Worm (Caenorhabditis elegans) whole organism, mixed stage, embryonic: ENCODE data around the gene col-131.

Experiments
- M03D4.4 ChIP-seq: sonication (generic microtip); optimal IDR thresholded peaks from 2 replicates; lab custom pipeline; 2017; ENCODE audit warnings: mild to moderate bottlenecking, missing genetic modification characterization, missing compliant biosample characterization
- bed-3 ChIP-seq: fragments of 200-800 bp; sonication (Bioruptor generic); optimal IDR thresholded peaks from 3 replicates; lab custom pipeline; 2018; ENCODE audit warnings: mild to moderate bottlenecking, missing genetic modification characterization, moderate library complexity, missing compliant biosample characterization
- blmp-1 ChIP-seq: fragments of 150-350 bp; optimal IDR thresholded peaks from 2 replicates; lab custom pipeline; 2014; ENCODE audit warnings: missing biosample characterization, missing genetic modification characterization
- ceh-39 ChIP-seq: fragments of 150-350 bp; optimal IDR thresholded peaks from 2 replicates; lab custom pipeline; 2014; ENCODE audit warnings: missing biosample characterization, missing genetic modification characterization
- ceh-43 ChIP-seq: fragments of 200-800 bp; sonication (Bioruptor generic); optimal IDR thresholded peaks from 2 replicates; lab custom pipeline; 2018; ENCODE audit warnings: mild to moderate bottlenecking, missing genetic modification characterization, moderate library complexity, missing compliant biosample characterization
- ceh-83 ChIP-seq: fragments of 200-800 bp; sonication (Bioruptor generic); optimal IDR thresholded peaks from 2 replicates; lab custom pipeline; 2018; ENCODE audit warnings: mild to moderate bottlenecking, missing genetic modification characterization, missing compliant biosample characterization
- ces-1 ChIP-seq: fragments of 150-350 bp; optimal IDR thresholded peaks from 2 replicates; lab custom pipeline; 2014; ENCODE audit warnings: missing biosample characterization, missing genetic modification reagents, missing genetic modification characterization
- cnd-1 ChIP-seq: fragments of 200-800 bp; sonication (Bioruptor generic); optimal IDR thresholded peaks from 2 replicates; lab custom pipeline; 2018; ENCODE audit warnings: mild to moderate bottlenecking, missing genetic modification characterization, missing compliant biosample characterization
- drap-1 ChIP-seq: fragments of 200-800 bp; sonication (Bioruptor generic); optimal IDR thresholded peaks from 3 replicates; lab custom pipeline; 2018; ENCODE audit warnings: mild to moderate bottlenecking, missing genetic modification characterization, missing compliant biosample characterization
- elt-1 ChIP-seq: sonication (generic microtip); optimal IDR thresholded peaks from 2 replicates; lab custom pipeline; 2017; ENCODE audit warnings: missing genetic modification characterization, mild to moderate bottlenecking, missing compliant biosample characterization, antibody characterized with exemption, moderate library complexity, borderline replicate concordance; ENCODE audit not compliant: insufficient read depth
- elt-3 ChIP-seq: fragments of 150-350 bp; optimal IDR thresholded peaks from 2 replicates; lab custom pipeline; 2014; ENCODE audit warnings: missing biosample characterization, missing genetic modification characterization
- flh-1 ChIP-seq: fragments of 200-800 bp; sonication (Bioruptor generic); optimal IDR thresholded peaks from 2 replicates; lab custom pipeline; 2018; ENCODE audit warnings: mild to moderate bottlenecking, missing genetic modification characterization, moderate library complexity, missing compliant biosample characterization
- ham-2 ChIP-seq: fragments of 200-800 bp; sonication (Bioruptor generic); optimal IDR thresholded peaks from 2 replicates; lab custom pipeline; 2018; ENCODE audit warnings: mild to moderate bottlenecking, missing genetic modification characterization, missing compliant biosample characterization
- hlh-1 ChIP-seq: fragments of 150-350 bp; optimal IDR thresholded peaks from 2 replicates; lab custom pipeline; 2014; ENCODE audit warnings: missing biosample characterization, missing genetic modification reagents, missing genetic modification characterization
- lin-13 ChIP-seq: fragments of 150-350 bp; optimal IDR thresholded peaks from 2 replicates; lab custom pipeline; 2014; ENCODE audit warnings: missing biosample characterization, missing genetic modification characterization
- lin-32 ChIP-seq: fragments of 200-800 bp; sonication (Bioruptor generic); optimal IDR thresholded peaks from 2 replicates; lab custom pipeline; 2018; ENCODE audit warnings: mild to moderate bottlenecking, missing genetic modification characterization, missing compliant biosample characterization
- lsy-2 ChIP-seq: fragments of 150-350 bp; optimal IDR thresholded peaks from 2 replicates; lab custom pipeline; 2014; ENCODE audit warnings: missing biosample characterization, missing genetic modification characterization
- mab-5 ChIP-seq: fragments of 150-350 bp; optimal IDR thresholded peaks from 2 replicates; lab custom pipeline; 2014; ENCODE audit warnings: missing biosample characterization, missing genetic modification characterization
- mep-1 ChIP-seq: fragments of 150-350 bp; optimal IDR thresholded peaks from 2 replicates; lab custom pipeline; 2017; ENCODE audit warnings: missing biosample characterization, missing genetic modification reagents, missing genetic modification characterization, inconsistent platforms
- mls-2 ChIP-seq: sonication (generic microtip); optimal IDR thresholded peaks from 2 replicates; lab custom pipeline; 2016; ENCODE audit warnings: mild to moderate bottlenecking, missing genetic modification characterization, moderate library complexity, missing compliant biosample characterization
- nhr-12 ChIP-seq: fragments of 150-350 bp; optimal IDR thresholded peaks from 2 replicates; lab custom pipeline; 2014; ENCODE audit warnings: missing biosample characterization, missing genetic modification characterization
- nhr-2 ChIP-seq: fragments of 150-350 bp; optimal IDR thresholded peaks from 2 replicates; lab custom pipeline; 2014; ENCODE audit warnings: missing biosample characterization, missing genetic modification characterization
- nhr-237 ChIP-seq: fragments of 150-350 bp; optimal IDR thresholded peaks from 2 replicates; lab custom pipeline; 2014; ENCODE audit warnings: missing biosample characterization, missing genetic modification characterization
- nhr-28 ChIP-seq: fragments of 150-350 bp; optimal IDR thresholded peaks from 2 replicates; lab custom pipeline; 2014; ENCODE audit warnings: missing biosample characterization, missing genetic modification characterization
- nhr-76 ChIP-seq: sonication (generic microtip); optimal IDR thresholded peaks from 2 replicates; lab custom pipeline; 2017; ENCODE audit warnings: missing biosample characterization, missing genetic modification characterization
- pha-4 ChIP-seq: fragments of 150-350 bp; optimal IDR thresholded peaks from 2 replicates; lab custom pipeline; 2018; ENCODE audit warnings: missing biosample characterization, missing genetic modification reagents, missing genetic modification characterization
- sem-2 ChIP-seq: fragments of 200-800 bp; sonication (Bioruptor generic); optimal IDR thresholded peaks from 2 replicates; lab custom pipeline; 2018; ENCODE audit warnings: mild to moderate bottlenecking, missing genetic modification characterization, missing compliant biosample characterization
- snpc-4 ChIP-seq: fragments of 150-350 bp; optimal IDR thresholded peaks from 2 replicates; lab custom pipeline; 2014; ENCODE audit warnings: missing biosample characterization, missing genetic modification characterization
- sptf-1 ChIP-seq: sonication (generic microtip); optimal IDR thresholded peaks from 2 replicates; lab custom pipeline; 2017; ENCODE audit warnings: mild to moderate bottlenecking, missing genetic modification characterization, moderate library complexity, missing compliant biosample characterization
- tbx-8 ChIP-seq: fragments of 200-800 bp; sonication (Bioruptor generic); optimal IDR thresholded peaks from 2 replicates; lab custom pipeline; 2018; ENCODE audit warnings: mild to moderate bottlenecking, missing genetic modification characterization, moderate library complexity, missing compliant biosample characterization
- unc-120 ChIP-seq: sonication (generic microtip); optimal IDR thresholded peaks from 2 replicates; lab custom pipeline; 2017; ENCODE audit warnings: missing genetic modification characterization, missing compliant biosample characterization; ENCODE audit not compliant: poor library complexity, severe bottlenecking
- unc-39 ChIP-seq: fragments of 150-350 bp; optimal IDR thresholded peaks from 2 replicates; lab custom pipeline; 2014; ENCODE audit warnings: missing biosample characterization, missing genetic modification characterization
- unc-62 ChIP-seq: fragments of 150-350 bp; optimal IDR thresholded peaks from 2 replicates; lab custom pipeline; 2014; ENCODE audit warnings: missing biosample characterization, missing genetic modification reagents, missing genetic modification characterization
- zip-8 ChIP-seq: fragments of 150-350 bp; optimal IDR thresholded peaks from 2 replicates; lab custom pipeline; 2014; ENCODE audit warnings: missing biosample characterization, missing genetic modification characterization
- ztf-11 ChIP-seq: fragments of 150-350 bp; optimal IDR thresholded peaks from 2 replicates; lab custom pipeline; 2014; ENCODE audit warnings: missing biosample characterization, missing genetic modification characterization

The col-131 gene

DNA sequence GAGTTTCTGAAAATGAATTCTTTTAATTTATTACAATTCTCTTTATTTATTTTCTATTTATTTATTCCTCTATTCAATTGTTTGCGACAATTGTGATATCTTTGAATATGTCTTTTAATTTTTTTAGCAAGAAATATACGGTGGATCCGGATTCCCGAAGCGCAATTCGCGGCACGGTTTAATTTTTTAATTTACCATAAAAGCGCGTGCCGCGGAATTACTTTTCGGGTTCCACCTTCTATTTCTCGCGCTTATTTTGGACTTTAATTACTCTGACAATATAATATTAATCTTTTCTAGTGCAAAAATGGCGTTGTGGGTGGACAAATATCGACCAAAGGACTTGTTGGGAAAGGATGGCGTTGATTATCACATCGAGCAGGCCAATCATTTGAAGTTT, 28.4 kb upstream of the col-131 start, which contains the start of gene rfc-3:
TSS of gene rfc-3 (plus strand) at position 301 of the 400 bp plus-strand sequence.
- no peak for TF ChIP-seq nhr-76 (tag; lab: Kevin White, UChicago)
- no peak for TF ChIP-seq unc-62 (GFP tag; lab: Kevin White, UChicago)
- TF ChIP-seq zip-8 (tag; lab: Kevin White, UChicago) = no peak
- TF ChIP-seq elt-1 (tag; lab: Kevin White, UChicago) = no peak

DNA sequence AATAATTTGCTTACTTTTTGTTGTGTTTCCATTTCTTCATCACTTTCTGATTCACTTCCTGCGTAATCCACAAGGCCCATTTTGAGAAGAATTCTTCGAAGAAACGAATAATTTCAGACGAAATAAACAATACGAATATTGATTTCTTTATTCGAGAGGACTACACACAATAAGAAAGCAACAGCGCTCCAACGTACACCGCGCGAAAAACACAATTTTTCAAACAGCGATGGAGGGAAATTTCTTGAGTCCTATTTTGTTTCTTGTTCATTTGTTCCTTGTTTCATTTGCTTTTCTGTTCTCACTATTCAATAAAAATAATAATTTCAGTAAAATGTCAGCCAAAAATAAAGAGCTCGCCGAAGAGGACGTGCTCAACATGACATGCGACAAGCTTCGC, 26.6 kb upstream of the col-131 start, which contains the start of the genes prcc-1 and C39E9.12:
TSS of gene prcc-1 (minus strand) at position 119 of the 400 bp plus-strand sequence.
TSS of gene C39E9.12 (plus strand) at position 331 of the 400 bp plus-strand sequence.
- TF ChIP-seq mls-2 (tag; lab: Kevin White, UChicago) = no peak
- peak; percentile 61 for TF ChIP-seq hlh-1 (tag; lab: Kevin White, UChicago)
- no peak for TF ChIP-seq drap-1
- no peak for TF ChIP-seq sem-2
- no peak for TF ChIP-seq bed-3 (GFP tag; lab: Kevin White, UChicago)
- peak; percentile 68 for TF ChIP-seq mep-1
- no peak for TF ChIP-seq ceh-83
- no peak for TF ChIP-seq ces-1
- TF ChIP-seq nhr-76 (tag; lab: Kevin White, UChicago) = no peak
- no peak for TF ChIP-seq unc-120 (tag; lab: Kevin White, UChicago)
- TF ChIP-seq pha-4 (tag; lab: Kevin White, UChicago) = peak; percentile 25
- TF ChIP-seq snpc-4 (tag; lab: Kevin White, UChicago) = no peak
- TF ChIP-seq lin-32 = no peak
- no peak for TF ChIP-seq zip-8 (tag; lab: Kevin White, UChicago)
- TF ChIP-seq ham-2 (GFP tag; lab: Kevin White, UChicago) = no peak
- TF ChIP-seq mab-5 (tag; lab: Kevin White, UChicago) = no peak
- no peak for TF ChIP-seq sptf-1 (tag; lab: Kevin White, UChicago)
- TF ChIP-seq flh-1 (GFP tag; lab: Kevin White, UChicago) = no peak
- no peak for TF ChIP-seq M03D4.4 (tag; lab: Kevin White, UChicago)
- TF ChIP-seq cnd-1 (tag; lab: Kevin White, UChicago) = no peak
- TF ChIP-seq elt-3 (tag; lab: Kevin White, UChicago) = no peak
- no peak for TF ChIP-seq unc-39 (tag; lab: Kevin White, UChicago)
- no peak for TF ChIP-seq elt-1 (tag; lab: Kevin White, UChicago)
- TF ChIP-seq blmp-1 (tag; lab: Kevin White, UChicago) = no peak
- TF ChIP-seq nhr-237 = peak; percentile 70
- no peak for TF ChIP-seq ceh-43 (GFP tag; lab: Kevin White, UChicago)
- peak; percentile 76 for TF ChIP-seq ceh-39 (tag; lab: Kevin White, UChicago)
- no peak for TF ChIP-seq nhr-2 (tag; lab: Kevin White, UChicago)
- peak; percentile 71 for TF ChIP-seq lsy-2 (tag; lab: Kevin White, UChicago)
- TF ChIP-seq nhr-12 = no peak
- TF ChIP-seq unc-62 (GFP tag; lab: Kevin White, UChicago) = peak; percentile 33
- TF ChIP-seq ztf-11 (tag; lab: Kevin White, UChicago) = no peak
- no peak for TF ChIP-seq tbx-8 (GFP tag; lab: Kevin White, UChicago)
- TF ChIP-seq nhr-28 (tag; lab: Kevin White, UChicago) = no peak
- no peak for TF ChIP-seq lin-13 (tag; lab: Kevin White, UChicago)

DNA sequence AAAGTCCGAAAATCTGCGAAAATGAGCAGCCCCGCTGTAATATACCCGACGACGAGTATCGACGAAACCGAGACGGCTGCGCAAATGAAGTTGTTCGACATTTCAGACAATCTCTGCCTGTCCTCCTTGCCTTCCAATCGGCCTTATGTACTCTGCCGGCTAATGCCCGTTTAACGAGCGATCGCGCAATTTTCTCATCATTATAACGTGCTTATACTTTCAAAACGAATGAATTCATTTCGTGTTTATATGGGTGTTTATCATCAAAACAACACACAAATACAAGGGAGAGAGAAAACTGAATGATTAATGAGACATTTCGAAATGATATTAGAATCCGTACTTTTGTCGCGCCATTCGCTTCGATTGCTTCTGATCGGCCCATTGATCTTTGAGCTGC, 23.9 kb upstream of the col-131 start, which contains the start of gene col-132:
TSS of gene col-132 (minus strand) at position 101 of the 400 bp plus-strand sequence.
- TF ChIP-seq lin-32 (no peak), zip-8 (tag; lab: Kevin White, UChicago) (no peak), elt-1 (tag; lab: Kevin White, UChicago) (no peak), sem-2 (no peak), cnd-1 (tag; lab: Kevin White, UChicago) (no peak), M03D4.4 (tag; lab: Kevin White, UChicago) (no peak), blmp-1 (tag; lab: Kevin White, UChicago) (no peak), nhr-12 (no peak), ceh-39 (tag; lab: Kevin White, UChicago) (no peak), sptf-1 (tag; lab: Kevin White, UChicago) (no peak), nhr-76 (tag; lab: Kevin White, UChicago) (no peak), nhr-237 (no peak), lin-13 (tag; lab: Kevin White, UChicago) (no peak), mab-5 (tag; lab: Kevin White, UChicago) (no peak), drap-1 (no peak), elt-3 (tag; lab: Kevin White, UChicago) (no peak), snpc-4 (tag; lab: Kevin White, UChicago) (no peak), mep-1 (no peak)
- TF ChIP-seq, all 35 proteins: peak for 0
